Fruit fly (Drosophila melanogaster) whole organism, prepupa: ENCODE results near the gene CAHbeta.
A peak's percentile ranks its signal among the peaks of the same experiment; 100 is the strongest.

ENCODE experiments used
- Blimp-1 ChIP-seq: fragments of 200-800 bp; sonication (Bioruptor generic); optimal IDR thresholded peaks from 3 replicates; lab custom pipeline; 2017; ENCODE audit warnings: missing biosample characterization, missing genetic modification characterization, mild to moderate bottlenecking, moderate library complexity, missing genetic modification reagents
- CG10631 ChIP-seq: fragments of 200-800 bp; sonication (Bioruptor generic); optimal IDR thresholded peaks from 2 replicates; lab custom pipeline; 2016; ENCODE audit warnings: missing biosample characterization, missing genetic modification characterization
- CG10669 ChIP-seq: fragments of 200-800 bp; sonication (Bioruptor generic); optimal IDR thresholded peaks from 3 replicates; lab custom pipeline; 2018; ENCODE audit warnings: missing biosample characterization, mild to moderate bottlenecking, missing genetic modification characterization, moderate library complexity
- CG11762 ChIP-seq: fragments of 200-800 bp; sonication (Bioruptor generic); optimal IDR thresholded peaks from 3 replicates; lab custom pipeline; 2016; ENCODE audit warnings: missing biosample characterization, missing genetic modification characterization; ENCODE audit not compliant: insufficient read depth
- CG15336 ChIP-seq: fragments of 200-800 bp; sonication (Bioruptor generic); IDR thresholded peaks from 2 replicates; pipeline ENCODE4 v1.3.6; 2022; ENCODE audit warnings: missing biosample characterization, missing genetic modification characterization
- CG1621 ChIP-seq: fragments of 200-800 bp; sonication (Bioruptor generic); optimal IDR thresholded peaks from 3 replicates; lab custom pipeline; 2018; ENCODE audit warnings: missing biosample characterization, mild to moderate bottlenecking, missing genetic modification characterization
- CG16779 ChIP-seq: fragments of 200-800 bp; sonication (Bioruptor generic); optimal IDR thresholded peaks from 3 replicates; lab custom pipeline; 2017; ENCODE audit warnings: missing biosample characterization, mild to moderate bottlenecking, missing genetic modification characterization
- CG3032 ChIP-seq: fragments of 200-800 bp; optimal IDR thresholded peaks from 2 replicates; lab custom pipeline; 2019; ENCODE audit warnings: missing biosample characterization, mild to moderate bottlenecking, missing genetic modification characterization, moderate library complexity
- CG32006 ChIP-seq: fragments of 200-800 bp; sonication (Bioruptor generic); optimal IDR thresholded peaks from 3 replicates; lab custom pipeline; 2017; ENCODE audit warnings: missing biosample characterization, mild to moderate bottlenecking, missing genetic modification characterization
- CG34406 ChIP-seq: fragments of 200-800 bp; sonication (Bioruptor generic); optimal IDR thresholded peaks from 3 replicates; lab custom pipeline; 2016; ENCODE audit warnings: missing biosample characterization, missing genetic modification characterization
- CG6163 ChIP-seq: fragments of 200-800 bp; sonication (Bioruptor generic); IDR thresholded peaks from 3 replicates; pipeline ENCODE4 v1.3.6; 2022; ENCODE audit warnings: missing biosample characterization, missing genetic modification characterization
- CG6276 ChIP-seq: fragments of 200-800 bp; sonication (Bioruptor generic); optimal IDR thresholded peaks from 2 replicates; lab custom pipeline; 2017; ENCODE audit warnings: missing biosample characterization, mild to moderate bottlenecking, missing genetic modification characterization
- CG6792 ChIP-seq: fragments of 200-800 bp; sonication (Bioruptor generic); optimal IDR thresholded peaks from 3 replicates; lab custom pipeline; 2016; ENCODE audit warnings: missing biosample characterization, missing genetic modification characterization
- CG6854 ChIP-seq: fragments of 200-800 bp; sonication (Bioruptor generic); optimal IDR thresholded peaks from 2 replicates; lab custom pipeline; 2017; ENCODE audit warnings: missing biosample characterization, mild to moderate bottlenecking, missing genetic modification characterization
- CG8319 ChIP-seq: fragments of 200-800 bp; sonication (Bioruptor generic); optimal IDR thresholded peaks from 3 replicates; lab custom pipeline; 2016; ENCODE audit warnings: missing biosample characterization, missing genetic modification characterization
- CG8632 ChIP-seq: fragments of 200-800 bp; sonication (Bioruptor generic); optimal IDR thresholded peaks from 3 replicates; lab custom pipeline; 2016; ENCODE audit warnings: missing biosample characterization, missing genetic modification characterization
- CG9139 ChIP-seq: fragments of 200-800 bp; sonication (Bioruptor generic); optimal IDR thresholded peaks from 3 replicates; lab custom pipeline; 2017; ENCODE audit warnings: missing biosample characterization, mild to moderate bottlenecking, missing genetic modification characterization
- Eip78C ChIP-seq: fragments of 200-800 bp; sonication (Bioruptor generic); peaks from one replicate; lab custom pipeline; 2016; ENCODE audit warnings: missing biosample characterization, missing genetic modification characterization
- Eip93F ChIP-seq: fragments of 200-800 bp; sonication (Bioruptor generic); optimal IDR thresholded peaks from 2 replicates; lab custom pipeline; 2016; ENCODE audit warnings: missing biosample characterization, mild to moderate bottlenecking, missing genetic modification characterization
- Ets96B ChIP-seq: fragments of 200-800 bp; optimal IDR thresholded peaks from 2 replicates; lab custom pipeline; 2019; ENCODE audit warnings: missing biosample characterization, mild to moderate bottlenecking, missing genetic modification characterization, moderate library complexity
- Hr38 ChIP-seq: sonication (Bioruptor generic); optimal IDR thresholded peaks from 2 replicates; lab custom pipeline; 2016; ENCODE audit warnings: missing biosample characterization, missing genetic modification characterization
- Hr39 ChIP-seq: fragments of 200-800 bp; sonication (Bioruptor generic); optimal IDR thresholded peaks from 2 replicates; lab custom pipeline; 2016; ENCODE audit warnings: missing biosample characterization, missing genetic modification characterization
- Met ChIP-seq: fragments of 200-800 bp; sonication (Bioruptor generic); optimal IDR thresholded peaks from 3 replicates; lab custom pipeline; 2016; ENCODE audit warnings: missing biosample characterization, missing genetic modification characterization
- Smox ChIP-seq: fragments of 200-800 bp; sonication (Bioruptor generic); optimal IDR thresholded peaks from 3 replicates; lab custom pipeline; 2016; ENCODE audit warnings: missing biosample characterization, missing genetic modification characterization
- Sox14 ChIP-seq: fragments of 200-800 bp; sonication (Bioruptor generic); optimal IDR thresholded peaks from 3 replicates; lab custom pipeline; 2016; ENCODE audit warnings: missing biosample characterization, missing genetic modification characterization
- achi ChIP-seq: fragments of 200-800 bp; sonication (Bioruptor generic); optimal IDR thresholded peaks from 3 replicates; lab custom pipeline; 2016; ENCODE audit warnings: missing biosample characterization, missing genetic modification characterization
- acj6 ChIP-seq: fragments of 200-800 bp; sonication (Bioruptor generic); optimal IDR thresholded peaks from 3 replicates; lab custom pipeline; 2016; ENCODE audit warnings: missing biosample characterization, missing genetic modification characterization
- cyc ChIP-seq: fragments of 200-800 bp; sonication (Bioruptor generic); optimal IDR thresholded peaks from 3 replicates; lab custom pipeline; 2016; ENCODE audit warnings: missing biosample characterization, missing genetic modification characterization
- dac ChIP-seq: fragments of 200-800 bp; sonication (Bioruptor generic); optimal IDR thresholded peaks from 2 replicates; lab custom pipeline; 2017; ENCODE audit warnings: missing biosample characterization, mild to moderate bottlenecking, missing genetic modification characterization
- eg ChIP-seq: fragments of 200-800 bp; sonication (Bioruptor generic); IDR thresholded peaks from 3 replicates; pipeline ENCODE4 v1.3.6; 2022; ENCODE audit warnings: missing biosample characterization, missing genetic modification characterization
- esn ChIP-seq: fragments of 200-800 bp; sonication (Bioruptor generic); optimal IDR thresholded peaks from 2 replicates; lab custom pipeline; 2016; ENCODE audit warnings: missing biosample characterization, mild to moderate bottlenecking, missing genetic modification characterization, moderate library complexity
- fd59A ChIP-seq: fragments of 200-800 bp; sonication (Bioruptor generic); optimal IDR thresholded peaks from 2 replicates; lab custom pipeline; 2017; ENCODE audit warnings: missing biosample characterization, mild to moderate bottlenecking, missing genetic modification characterization, missing genetic modification reagents
- fd85E ChIP-seq: fragments of 200-800 bp; sonication (Bioruptor generic); optimal IDR thresholded peaks from 3 replicates; lab custom pipeline; 2016; ENCODE audit warnings: missing biosample characterization, missing genetic modification characterization
- fkh ChIP-seq: fragments of 200-800 bp; sonication (Bioruptor generic); optimal IDR thresholded peaks from 3 replicates; lab custom pipeline; 2017; ENCODE audit warnings: missing biosample characterization, mild to moderate bottlenecking, missing genetic modification characterization, moderate library complexity
- net ChIP-seq: fragments of 200-800 bp; sonication (Bioruptor generic); optimal IDR thresholded peaks from 3 replicates; lab custom pipeline; 2016; ENCODE audit warnings: missing biosample characterization, missing genetic modification characterization
- pdm3 ChIP-seq: fragments of 200-800 bp; sonication (Bioruptor generic); optimal IDR thresholded peaks from 3 replicates; lab custom pipeline; 2016; ENCODE audit warnings: missing biosample characterization, missing genetic modification characterization
- salr ChIP-seq, 2 experiments: fragments of 200-800 bp; sonication (Bioruptor generic); optimal IDR thresholded peaks; 3 replicates each; lab custom pipeline; 2016 to 2018; ENCODE audit warnings: missing biosample characterization in 2 of 2, missing genetic modification characterization in 2 of 2, mild to moderate bottlenecking in 1 of 2
- spab ChIP-seq: fragments of 200-800 bp; sonication (Bioruptor generic); optimal IDR thresholded peaks from 2 replicates; lab custom pipeline; 2017; ENCODE audit warnings: missing biosample characterization, mild to moderate bottlenecking, missing genetic modification characterization, missing genetic modification reagents
- vri ChIP-seq: fragments of 200-800 bp; sonication (Bioruptor generic); optimal IDR thresholded peaks from 3 replicates; lab custom pipeline; 2016; ENCODE audit warnings: missing biosample characterization, mild to moderate bottlenecking, missing genetic modification characterization

CAHbeta gene

DNA sequence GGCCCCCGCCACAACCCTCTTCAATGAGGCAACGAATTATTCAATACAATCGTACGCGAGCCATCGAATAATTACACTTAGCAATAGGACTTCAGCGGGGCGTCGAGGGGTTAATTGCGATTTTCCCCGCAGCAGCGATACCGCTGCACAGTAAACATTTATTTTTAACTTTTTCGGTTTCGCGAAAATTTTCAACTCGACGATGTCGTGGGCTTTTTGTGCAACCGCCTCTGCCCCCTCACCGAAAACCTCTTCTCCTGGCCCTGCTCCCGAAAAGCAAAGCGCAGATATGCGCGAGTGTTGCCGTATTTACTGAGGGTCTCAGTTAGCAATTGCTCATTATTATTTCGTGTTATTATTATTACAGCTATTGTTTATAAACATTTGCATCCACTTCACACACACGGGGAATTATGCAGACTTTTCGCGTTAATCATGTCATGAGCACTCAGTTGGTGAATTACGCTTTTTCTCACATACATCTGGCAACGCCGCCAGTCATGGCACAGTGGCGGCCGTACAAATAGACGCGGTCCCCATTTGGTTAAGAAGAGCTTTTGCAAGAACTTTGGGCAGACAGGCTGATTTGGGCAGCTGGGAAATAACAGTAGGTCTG is 33.2 kb downstream of the CAHbeta start (continued):
- TF ChIP-seq Blimp-1 (GFP tag; lab: Kevin White, UChicago), result no peak
- TF ChIP-seq Eip78C (GFP tag; lab: Kevin White, UChicago), result peak; percentile 80
- no peak for TF ChIP-seq CG10669 (GFP tag; lab: Kevin White, UChicago)
- no peak for TF ChIP-seq salr (GFP tag; optimal IDR thresholded peaks at IDR 0.05; lab: Kevin White, UChicago)
- peak; percentile 68 for TF ChIP-seq fkh (GFP tag; lab: Kevin White, UChicago)
- no peak for TF ChIP-seq CG10631 (GFP tag; lab: Kevin White, UChicago)
- no peak for TF ChIP-seq CG6854 (GFP tag; lab: Kevin White, UChicago)
- TF ChIP-seq CG6792 (GFP tag; lab: Kevin White, UChicago), result peak; percentile 47
- TF ChIP-seq fd59A (GFP tag; lab: Kevin White, UChicago), result no peak
- TF ChIP-seq Smox (GFP tag; lab: Kevin White, UChicago), result no peak
- TF ChIP-seq CG8319 (GFP tag; lab: Kevin White, UChicago), result no peak
- peak; percentile 55 for TF ChIP-seq cyc (GFP tag; lab: Kevin White, UChicago)
- TF ChIP-seq achi, result no peak
- no peak for TF ChIP-seq CG16779 (tag; lab: Kevin White, UChicago)
- TF ChIP-seq CG11762 (GFP tag; lab: Kevin White, UChicago), result no peak
- no peak for TF ChIP-seq Hr39 (GFP tag; lab: Kevin White, UChicago)
- TF ChIP-seq Eip93F (GFP tag; lab: Kevin White, UChicago), result no peak
- TF ChIP-seq CG1621, result peak; percentile 22
- TF ChIP-seq pdm3 (GFP tag; lab: Kevin White, UChicago), result no peak
- TF ChIP-seq Ets96B (tag; lab: Kevin White, UChicago), result peak; percentile 15
- no peak for TF ChIP-seq Met (GFP tag; lab: Kevin White, UChicago)
- TF ChIP-seq CG6276 (GFP tag; lab: Kevin White, UChicago), result no peak
- TF ChIP-seq eg (GFP tag; lab: Robert Waterston, UW), result peak; percentile 60
- no peak for TF ChIP-seq spab (GFP tag; lab: Kevin White, UChicago)
- TF ChIP-seq Hr38 (GFP tag; lab: Kevin White, UChicago), result no peak
- peak; percentile 64 for TF ChIP-seq acj6
- TF ChIP-seq CG6163 (GFP tag; lab: Robert Waterston, UW), result peak; percentile 48; the same call in 2 of the 3 replicates
- TF ChIP-seq CG8632 (GFP tag; lab: Kevin White, UChicago), result no peak
- TF ChIP-seq fd85E (GFP tag; lab: Kevin White, UChicago), result no peak
- TF ChIP-seq CG15336, result no peak; the same call in 1 of the 2 replicates
- peak; percentile 65 for TF ChIP-seq Sox14
- no peak for TF ChIP-seq net
- TF ChIP-seq vri (GFP tag; lab: Kevin White, UChicago), result peak; percentile 99
- peak; percentile 37 for TF ChIP-seq dac
- TF ChIP-seq esn (GFP tag; lab: Kevin White, UChicago), result peak; percentile 74
- TF ChIP-seq CG3032 (tag; lab: Kevin White, UChicago), result peak; percentile 54

DNA sequence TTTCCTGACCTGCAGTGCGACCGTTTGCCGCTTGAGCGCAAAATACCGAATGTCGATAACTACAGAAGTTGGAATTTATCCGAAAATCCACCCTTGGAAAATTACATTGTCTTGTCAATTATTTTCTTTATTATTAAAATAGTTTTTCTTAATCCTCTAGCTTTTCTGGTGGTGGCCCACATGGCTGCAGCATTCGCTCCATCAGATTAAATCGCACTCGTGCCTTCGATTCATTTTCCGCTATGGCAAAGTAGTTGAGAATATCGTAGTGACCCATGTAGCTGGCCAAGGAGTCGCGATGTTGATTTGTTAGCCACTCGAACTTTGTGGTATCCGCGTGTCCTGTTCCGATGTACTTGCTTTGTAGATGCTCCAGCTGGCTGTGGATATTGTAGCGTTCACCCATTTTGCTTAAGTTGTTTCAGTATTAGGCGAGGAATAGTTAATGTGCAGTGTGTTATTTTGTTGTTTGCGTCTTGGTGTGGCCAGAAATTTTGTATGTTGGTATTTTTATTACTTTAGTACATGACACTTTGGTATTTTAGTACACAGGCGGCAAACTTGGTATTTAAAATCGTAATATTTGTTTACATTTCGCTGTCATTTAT is 34.3 kb downstream of the CAHbeta start, which contains the start of the genes Kcmf1, Sf3b5 and CG11986:
Kcmf1 (minus strand) TSS at position 51 of the 608 bp plus-strand sequence.
Sf3b5 (minus strand) TSS at position 483 of the 608 bp plus-strand sequence.
CG11986 (plus strand) TSS at position 588 of the 608 bp plus-strand sequence.
- no peak for TF ChIP-seq CG32006 (GFP tag; lab: Kevin White, UChicago)
- peak; percentile 61 for TF ChIP-seq fkh (GFP tag; lab: Kevin White, UChicago)
- no peak for TF ChIP-seq CG9139
- peak; percentile 14 for TF ChIP-seq Eip78C (GFP tag; lab: Kevin White, UChicago)
- no peak for TF ChIP-seq CG34406
- TF ChIP-seq Hr39 (GFP tag; lab: Kevin White, UChicago), result no peak
- TF ChIP-seq, all 60 proteins: peak for 2
